Worm (Caenorhabditis elegans): Measurements from ENCODE around the gene syx-3.

DNA sequence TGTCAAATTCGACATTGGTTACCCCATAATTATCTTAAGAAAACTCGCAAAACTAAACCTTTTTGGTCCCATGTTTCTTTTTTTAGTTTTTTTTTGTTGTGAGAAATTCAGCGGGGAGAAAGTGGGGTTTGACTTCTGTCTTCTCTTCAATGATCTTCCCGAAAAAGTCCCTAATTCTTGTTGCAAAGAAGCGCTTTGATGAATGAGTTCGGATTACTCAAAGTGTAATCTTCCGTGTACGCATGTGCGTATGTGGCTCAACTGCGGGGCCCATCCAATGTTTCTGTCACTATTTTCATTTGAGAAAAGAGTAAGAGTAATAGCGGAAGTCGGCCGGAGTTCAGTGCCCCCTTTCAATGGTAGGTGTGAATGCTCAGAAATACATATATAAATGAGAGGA lies 37.7 kb upstream of the syx-3 start:
- TF ChIP-seq flt-1 (GFP tag; IDR thresholded peaks at IDR 0.05) (no peak), hmg-4 (GFP tag; optimal IDR thresholded peaks at IDR 0.05) (no peak), ama-1 (optimal IDR thresholded peaks at IDR 0.05) (no peak), tbx-37 (GFP tag; conservative IDR thresholded peaks at IDR 0.05) (no peak), ceh-36 (tag; optimal IDR thresholded peaks at IDR 0.05) (no peak), scrt-1 (GFP tag; IDR thresholded peaks at IDR 0.05) (no peak), B0310.2 (tag; optimal IDR thresholded peaks at IDR 0.05) (no peak), aly-1 (tag; optimal IDR thresholded peaks at IDR 0.05) (no peak), ets-7 (tag; optimal IDR thresholded peaks at IDR 0.05) (no peak), tra-4 (tag; optimal IDR thresholded peaks at IDR 0.05) (no peak), ceh-13 (GFP tag; optimal IDR thresholded peaks at IDR 0.05) (no peak), pes-1 (GFP tag; IDR thresholded peaks at IDR 0.05) (no peak), tbx-11 (GFP tag; IDR thresholded peaks at IDR 0.05) (no peak), sea-1 (GFP tag; conservative IDR thresholded peaks at IDR 0.05) (no peak)
